Fruit fly (Drosophila melanogaster): ENCODE results near the gene PolG1.

The PolG1 gene

dm6 chr2L:13835002-13835910 is 7.7 kb upstream of the PolG1 start, which contains the start of the genes mRpS23 and CenG1A (continued):
- TF ChIP-seq CG6689 (GFP tag; IDR thresholded peaks at IDR 0.05) (peak; percentile 100), slp2 (GFP tag; optimal IDR thresholded peaks at IDR 0.05) (peak; percentile 100), CG13424 (tag; optimal IDR thresholded peaks at IDR 0.05) (peak; percentile 100), CG12769 (tag; optimal IDR thresholded peaks at IDR 0.05) (peak; percentile 100), CG14667 (GFP tag; IDR thresholded peaks at IDR 0.05) (peak; percentile 100), CG17802 (tag; optimal IDR thresholded peaks at IDR 0.05) (peak; percentile 95), danr (GFP tag; IDR thresholded peaks at IDR 0.05) (peak; percentile 99), gcm (GFP tag; optimal IDR thresholded peaks at IDR 0.05) (peak; percentile 100), abd-A (tag; optimal IDR thresholded peaks at IDR 0.05) (no peak), MBD-R2 (GFP tag; IDR thresholded peaks at IDR 0.05) (peak; percentile 100), luna (GFP tag; optimal IDR thresholded peaks at IDR 0.05) (peak; percentile 99), CG9215 (GFP tag; IDR thresholded peaks at IDR 0.05) (peak; percentile 99), seq (GFP tag; IDR thresholded peaks at IDR 0.05) (peak; percentile 100), Dip2 (GFP tag; IDR thresholded peaks at IDR 0.05) (peak; percentile 85), row (GFP tag; IDR thresholded peaks at IDR 0.05) (peak; percentile 100), Mes4 (GFP tag; optimal IDR thresholded peaks at IDR 0.05) (peak; percentile 100), CG9797 (GFP tag; optimal IDR thresholded peaks at IDR 0.05) (peak; percentile 94), exex (tag; optimal IDR thresholded peaks at IDR 0.05) (peak; percentile 98), dpn (GFP tag; optimal IDR thresholded peaks at IDR 0.05) (peak; percentile 100), CG11695 (GFP tag; IDR thresholded peaks at IDR 0.05) (peak; percentile 100), D (optimal IDR thresholded peaks at IDR 0.05) (no peak), D (GFP tag; optimal IDR thresholded peaks at IDR 0.05) (peak; percentile 99), CG15011 (GFP tag; optimal IDR thresholded peaks at IDR 0.05) (peak; percentile 99), sqz (GFP tag; optimal IDR thresholded peaks at IDR 0.05) (peak; percentile 99), CG10147 (GFP tag; optimal IDR thresholded peaks at IDR 0.05) (peak; percentile 99), dmrt99B (tag; optimal IDR thresholded peaks at IDR 0.05) (peak; percentile 100), hth (optimal IDR thresholded peaks at IDR 0.05) (no peak), ewg (GFP tag; optimal IDR thresholded peaks at IDR 0.05) (peak; percentile 99), nom (GFP tag; optimal IDR thresholded peaks at IDR 0.05) (peak; percentile 99), yki (optimal IDR thresholded peaks at IDR 0.05) (peak; percentile 10), CG8765 (GFP tag; IDR thresholded peaks at IDR 0.05) (peak; percentile 100), HLH4C (GFP tag; IDR thresholded peaks at IDR 0.05; ENCODE audit: partially characterized antibody) (peak; percentile 85), btn (GFP tag; optimal IDR thresholded peaks at IDR 0.05) (peak; percentile 99), vvl (GFP tag; IDR thresholded peaks at IDR 0.05) (peak; percentile 100), so (GFP tag; IDR thresholded peaks at IDR 0.05) (peak; percentile 100), CG7987 (GFP tag; optimal IDR thresholded peaks at IDR 0.05) (peak; percentile 99), HLHmδ (GFP tag; optimal IDR thresholded peaks at IDR 0.05) (peak; percentile 86), H15 (GFP tag; IDR thresholded peaks at IDR 0.05) (peak; percentile 100), tgo (GFP tag; IDR thresholded peaks at IDR 0.05) (peak; percentile 100), her (GFP tag; optimal IDR thresholded peaks at IDR 0.05) (peak; percentile 98), CG3726 (GFP tag; IDR thresholded peaks at IDR 0.05) (peak; percentile 100), CG12744 (GFP tag; optimal IDR thresholded peaks at IDR 0.05) (peak; percentile 100), gsb-n (tag; optimal IDR thresholded peaks at IDR 0.05) (peak; percentile 100), sob (GFP tag; IDR thresholded peaks at IDR 0.05) (peak; percentile 100), CG4707 (GFP tag; optimal IDR thresholded peaks at IDR 0.05) (peak; percentile 99), zen (tag; optimal IDR thresholded peaks at IDR 0.05) (peak; percentile 100), psq (GFP tag; optimal IDR thresholded peaks at IDR 0.05) (peak; percentile 96), CG10431 (GFP tag; optimal IDR thresholded peaks at IDR 0.05) (peak; percentile 97), ara (GFP tag; IDR thresholded peaks at IDR 0.05) (peak; percentile 100), NFAT (GFP tag; IDR thresholded peaks at IDR 0.05) (peak; percentile 100)

Measured in whole organism, embryonic.